Fruit fly (Drosophila melanogaster): ENCODE data around the gene Mst84Da.

Gene Mst84Da

DNA sequence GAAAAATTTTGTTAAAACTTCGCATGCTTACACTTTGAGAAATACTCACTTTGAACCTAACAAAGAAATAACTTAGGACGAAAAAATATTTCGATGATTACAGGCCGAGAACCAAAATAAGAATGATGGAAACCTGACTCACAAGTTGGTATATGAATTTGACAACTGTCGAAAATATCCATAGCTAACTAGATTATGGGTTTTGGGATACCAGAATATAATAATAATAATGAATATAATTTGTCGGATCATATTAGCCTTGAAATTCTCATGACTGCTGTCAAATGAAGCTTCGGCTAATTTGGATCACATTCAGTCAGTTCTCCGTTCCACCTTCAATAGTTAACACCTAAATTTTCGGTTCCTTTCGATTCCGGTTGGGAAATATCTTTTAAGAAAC lies at the start of gene Mst84Da, which contains the start of gene Mst84Db:
Gene Mst84Da (plus strand): TSS at position 324 of the 400 bp plus-strand sequence.
Gene Mst84Db (minus strand): TSS at position 101 of the 400 bp plus-strand sequence.
- no peak for TF ChIP-seq YL-1 (GFP tag; optimal IDR thresholded peaks at IDR 0.05)
- TF ChIP-seq bcd (GFP tag; optimal IDR thresholded peaks at IDR 0.05): no peak
- no peak for TF ChIP-seq CG15601 (tag; optimal IDR thresholded peaks at IDR 0.05)
- no peak for TF ChIP-seq CG14710 (tag; optimal IDR thresholded peaks at IDR 0.05)
- TF ChIP-seq Lpt (GFP tag; optimal IDR thresholded peaks at IDR 0.05): no peak
- no peak for TF ChIP-seq p53 (GFP tag; optimal IDR thresholded peaks at IDR 0.05)
- TF ChIP-seq MBD-R2 (GFP tag; IDR thresholded peaks at IDR 0.05): no peak
- TF ChIP-seq CG4707 (GFP tag; optimal IDR thresholded peaks at IDR 0.05): no peak
- TF ChIP-seq usp (GFP tag; optimal IDR thresholded peaks at IDR 0.05): no peak
- no peak for TF ChIP-seq CG8765 (GFP tag; IDR thresholded peaks at IDR 0.05)
- TF ChIP-seq zen (tag; optimal IDR thresholded peaks at IDR 0.05): no peak
- no peak for TF ChIP-seq scrt (GFP tag; optimal IDR thresholded peaks at IDR 0.05)
- no peak for TF ChIP-seq lilli (GFP tag; optimal IDR thresholded peaks at IDR 0.05)
- no peak for TF ChIP-seq ara (GFP tag; IDR thresholded peaks at IDR 0.05)
- TF ChIP-seq kah (GFP tag; optimal IDR thresholded peaks at IDR 0.05): no peak
- no peak for TF ChIP-seq gsb (GFP tag; IDR thresholded peaks at IDR 0.05)
- TF ChIP-seq shn (GFP tag; optimal IDR thresholded peaks at IDR 0.05): no peak
- TF ChIP-seq CG12071 (GFP tag; optimal IDR thresholded peaks at IDR 0.05): no peak
- no peak for TF ChIP-seq CG10267 (tag; optimal IDR thresholded peaks at IDR 0.05)
- TF ChIP-seq nom (GFP tag; optimal IDR thresholded peaks at IDR 0.05): no peak

DNA sequence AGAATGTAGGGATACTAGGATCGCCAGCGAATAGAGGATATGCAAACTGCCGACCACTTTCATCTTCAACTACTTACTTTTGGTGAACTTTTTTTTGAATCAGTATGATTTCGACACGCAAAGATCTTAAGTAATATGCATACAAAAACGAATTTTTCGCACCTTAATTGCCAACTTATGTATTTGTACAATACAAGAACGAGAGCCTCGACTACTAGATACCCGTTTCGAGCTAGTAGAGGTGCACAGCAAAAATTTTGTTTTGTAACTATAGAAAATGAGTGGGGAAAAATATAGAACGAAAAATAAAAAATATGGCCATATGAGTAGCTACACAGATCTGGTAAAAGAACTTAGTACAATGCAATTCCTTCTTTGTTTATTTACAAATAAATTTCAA lies 48.5 kb upstream of the Mst84Da start, which contains the start of gene CG10029:
Gene CG10029 (minus strand): TSS at position 101 of the 400 bp plus-strand sequence.
- TF ChIP-seq BtbVII (GFP tag; optimal IDR thresholded peaks at IDR 0.05) (no peak), CG16815 (GFP tag; optimal IDR thresholded peaks at IDR 0.05) (no peak), so (GFP tag; IDR thresholded peaks at IDR 0.05) (no peak), E2f1 (GFP tag; IDR thresholded peaks at IDR 0.05) (no peak)

DNA sequence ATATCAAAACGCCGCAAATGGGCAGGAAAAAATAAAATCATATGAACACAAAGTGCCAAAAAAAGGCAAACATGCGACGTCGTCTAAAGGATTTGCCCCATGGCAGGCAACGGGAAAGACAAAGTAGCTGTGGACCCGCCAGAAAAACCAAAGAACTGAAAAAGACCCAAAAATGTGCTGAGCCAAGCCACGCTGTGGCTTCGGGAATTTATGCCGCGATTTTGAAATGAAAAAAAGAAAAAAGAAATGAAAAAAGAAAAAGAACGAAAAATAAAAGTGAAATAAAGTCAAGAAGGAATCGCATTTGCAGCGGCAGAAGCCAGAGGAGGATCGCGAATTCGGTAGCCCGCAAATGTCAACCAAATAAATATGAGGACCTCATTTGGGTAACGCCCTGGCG lies 43.1 kb upstream of the Mst84Da start:
- no peak for TF ChIP-seq Six4 (GFP tag; optimal IDR thresholded peaks at IDR 0.05)
- TF ChIP-seq Ptx1 (GFP tag; IDR thresholded peaks at IDR 0.05): no peak
- no peak for TF ChIP-seq bsh (GFP tag; optimal IDR thresholded peaks at IDR 0.05)
- no peak for TF ChIP-seq Asciz (GFP tag; optimal IDR thresholded peaks at IDR 0.05)
- TF ChIP-seq CG12391 (tag; optimal IDR thresholded peaks at IDR 0.05): no peak
- TF ChIP-seq ind (GFP tag; optimal IDR thresholded peaks at IDR 0.05): no peak
- TF ChIP-seq CG13894 (tag; optimal IDR thresholded peaks at IDR 0.05): no peak
- TF ChIP-seq CG1024 (GFP tag; IDR thresholded peaks at IDR 0.05): no peak
- TF ChIP-seq Oli (tag; optimal IDR thresholded peaks at IDR 0.05): no peak
- no peak for TF ChIP-seq Atf-2 (GFP tag; optimal IDR thresholded peaks at IDR 0.05)
- no peak for TF ChIP-seq cas (GFP tag; IDR thresholded peaks at IDR 0.05)
- TF ChIP-seq CG7357 (GFP tag; IDR thresholded peaks at IDR 0.05): no peak
- no peak for TF ChIP-seq CG3995 (GFP tag; optimal IDR thresholded peaks at IDR 0.05)
- no peak for TF ChIP-seq exex (tag; optimal IDR thresholded peaks at IDR 0.05)
- TF ChIP-seq CG8924 (tag; optimal IDR thresholded peaks at IDR 0.05): no peak
- TF ChIP-seq klu (GFP tag; IDR thresholded peaks at IDR 0.05): no peak
- no peak for TF ChIP-seq CG31388 (GFP tag; optimal IDR thresholded peaks at IDR 0.05)
- TF ChIP-seq oc (tag; optimal IDR thresholded peaks at IDR 0.05): no peak
- TF ChIP-seq YL-1 (GFP tag; optimal IDR thresholded peaks at IDR 0.05): no peak
